Fruit fly (Drosophila melanogaster): ENCODE measurements around the gene CG5880.

Gene CG5880

DNA sequence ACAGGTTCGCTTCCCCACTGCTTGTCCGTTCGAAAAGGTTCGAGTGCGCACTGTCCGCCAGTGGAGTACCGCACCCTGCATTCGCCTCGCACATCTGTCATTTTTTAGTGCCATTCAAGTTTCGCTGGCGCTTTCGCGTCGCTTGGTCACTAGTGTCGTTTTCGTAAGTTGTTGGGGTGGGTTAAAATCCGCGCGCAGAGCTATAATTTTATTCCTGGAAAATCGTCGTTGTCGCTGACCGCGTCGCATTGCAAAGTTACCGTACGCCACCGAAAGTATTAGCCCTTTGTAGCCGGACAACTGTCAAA, 34.9 kb downstream of the CG5880 start, which contains the start of gene Men-b (continued):
- 0 out of 2 replicates have a peak, but pooled peaks have one; percentile 26 for TF ChIP-seq sob (GFP tag; IDR thresholded peaks at IDR 0.05)
- TF ChIP-seq dysf (GFP tag; IDR thresholded peaks at IDR 0.05) = no peak
- 0 out of 2 replicates have a peak, but pooled peaks have one; percentile 7 for TF ChIP-seq ato (GFP tag; IDR thresholded peaks at IDR 0.05; ENCODE audit: partially characterized antibody)
- TF ChIP-seq CG15601 (tag; optimal IDR thresholded peaks at IDR 0.05) = no peak
- TF ChIP-seq CG4730 (GFP tag; IDR thresholded peaks at IDR 0.05) = no peak
- TF ChIP-seq sisA (GFP tag; IDR thresholded peaks at IDR 0.05) = 0 out of 2 replicates have a peak, but pooled peaks have one; percentile 6
- no peak for TF ChIP-seq CG4707 (GFP tag; optimal IDR thresholded peaks at IDR 0.05)
- no peak for TF ChIP-seq CG4328 (GFP tag; optimal IDR thresholded peaks at IDR 0.05)
- TF ChIP-seq Dad (GFP tag; optimal IDR thresholded peaks at IDR 0.05) = peak; percentile 20
- peak; percentile 97 for TF ChIP-seq pita (GFP tag; optimal IDR thresholded peaks at IDR 0.05)
- peak; percentile 70 for TF ChIP-seq Dbx (GFP tag; IDR thresholded peaks at IDR 0.05)
- TF ChIP-seq Bdp1 (GFP tag; optimal IDR thresholded peaks at IDR 0.05) = no peak
- peak; percentile 65 for TF ChIP-seq vvl (GFP tag; IDR thresholded peaks at IDR 0.05)
- peak; percentile 60 for TF ChIP-seq Ets97D (GFP tag; optimal IDR thresholded peaks at IDR 0.05)
- TF ChIP-seq Oaz (GFP tag; IDR thresholded peaks at IDR 0.05) = no peak
- TF ChIP-seq amos (GFP tag; IDR thresholded peaks at IDR 0.05; ENCODE audit: partially characterized antibody) = peak; percentile 53; the same call in 1 of the 2 replicates
- TF ChIP-seq Opbp (GFP tag; IDR thresholded peaks at IDR 0.05; ENCODE audit: partially characterized antibody) = peak; percentile 61; the same call in 1 of the 3 replicates
- peak; percentile 67 for TF ChIP-seq CG12659 (GFP tag; optimal IDR thresholded peaks at IDR 0.05)
- no peak for TF ChIP-seq Atf6 (GFP tag; IDR thresholded peaks at IDR 0.05)
- peak; percentile 63 for TF ChIP-seq Jarid2 (GFP tag; optimal IDR thresholded peaks at IDR 0.05)
- TF ChIP-seq hkb (optimal IDR thresholded peaks at IDR 0.05) = no peak
- no peak for TF ChIP-seq hkb (GFP tag; IDR thresholded peaks at IDR 0.05)
- TF ChIP-seq trem (tag; optimal IDR thresholded peaks at IDR 0.05) = no peak
- TF ChIP-seq CG11247 (GFP tag; IDR thresholded peaks at IDR 0.05) = no peak
- no peak for TF ChIP-seq sd (tag; optimal IDR thresholded peaks at IDR 0.05)
- TF ChIP-seq dati (GFP tag; IDR thresholded peaks at IDR 0.05) = no peak
- TF ChIP-seq her (GFP tag; optimal IDR thresholded peaks at IDR 0.05) = peak; percentile 12
- no peak for TF ChIP-seq HLH54F (GFP tag; optimal IDR thresholded peaks at IDR 0.05)
- peak; percentile 23 for TF ChIP-seq HmgD (GFP tag; optimal IDR thresholded peaks at IDR 0.05)
- no peak for TF ChIP-seq dimm (GFP tag; IDR thresholded peaks at IDR 0.05)
- TF ChIP-seq Sry-δ (GFP tag; optimal IDR thresholded peaks at IDR 0.05) = peak; percentile 8
- TF ChIP-seq CG12391 (tag; optimal IDR thresholded peaks at IDR 0.05) = no peak
- peak; percentile 87 for TF ChIP-seq E2f2 (GFP tag; IDR thresholded peaks at IDR 0.05)
- peak; percentile 80 for TF ChIP-seq CTCF (GFP tag; optimal IDR thresholded peaks at IDR 0.05)
- no peak for TF ChIP-seq CG12942 (GFP tag; optimal IDR thresholded peaks at IDR 0.05)
- 0 out of 2 replicates have a peak, but pooled peaks have one; percentile 15 for TF ChIP-seq CG10321 (GFP tag; IDR thresholded peaks at IDR 0.05)
- TF ChIP-seq CG16813 (GFP tag; IDR thresholded peaks at IDR 0.05; ENCODE audit: partially characterized antibody) = no peak
- peak; percentile 50 for TF ChIP-seq Dref (GFP tag; IDR thresholded peaks at IDR 0.05)
- no peak for TF ChIP-seq unpg (GFP tag; optimal IDR thresholded peaks at IDR 0.05)
- peak; percentile 99 for TF ChIP-seq pzg (GFP tag; optimal IDR thresholded peaks at IDR 0.05)
- TF ChIP-seq wdn (GFP tag; IDR thresholded peaks at IDR 0.05) = peak; percentile 21; the same call in 1 of the 2 replicates
- no peak for TF ChIP-seq p53 (GFP tag; optimal IDR thresholded peaks at IDR 0.05)
- TF ChIP-seq CG1233 (GFP tag; optimal IDR thresholded peaks at IDR 0.05) = no peak
- peak; percentile 38; the same call in 1 of the 2 replicates for TF ChIP-seq sna (GFP tag; IDR thresholded peaks at IDR 0.05; ENCODE audit: partially characterized antibody)
- TF ChIP-seq chm (GFP tag; IDR thresholded peaks at IDR 0.05) = peak; percentile 55; the same call in 1 of the 2 replicates
- TF ChIP-seq CG2202 (tag; optimal IDR thresholded peaks at IDR 0.05) = no peak
- TF ChIP-seq CG18011 (GFP tag; optimal IDR thresholded peaks at IDR 0.05) = no peak
- no peak for TF ChIP-seq CG6854 (GFP tag; optimal IDR thresholded peaks at IDR 0.05)
- peak; percentile 14; the same call in 1 of the 2 replicates for TF ChIP-seq unc-4 (GFP tag; IDR thresholded peaks at IDR 0.05; ENCODE audit: partially characterized antibody)
- TF ChIP-seq CG32532 (GFP tag; IDR thresholded peaks at IDR 0.05) = no peak
- peak; percentile 82 for TF ChIP-seq CG9797 (GFP tag; optimal IDR thresholded peaks at IDR 0.05)
- TF ChIP-seq CG12236 (GFP tag; optimal IDR thresholded peaks at IDR 0.05) = no peak

Data from whole organism, embryonic.